Worm (Caenorhabditis elegans) whole organism, L3 larva: Measurements from ENCODE around the gene fbl-1.

Experiments
- R02D3.7 ChIP-seq: fragments of 150-350 bp; optimal IDR thresholded peaks from 2 replicates; lab custom pipeline; 2014; ENCODE audit warnings: missing biosample characterization, missing genetic modification characterization
- ZK546.5 ChIP-seq: sonication (generic microtip); optimal IDR thresholded peaks from 2 replicates; lab custom pipeline; 2017; ENCODE audit warnings: missing biosample characterization, missing genetic modification characterization
- aly-2 ChIP-seq: fragments of 150-350 bp; optimal IDR thresholded peaks from 2 replicates; lab custom pipeline; 2014; ENCODE audit warnings: missing biosample characterization, missing genetic modification characterization
- ama-1 ChIP-seq: fragments of 150-350 bp; optimal IDR thresholded peaks from 2 replicates; lab custom pipeline; 2018
- ceh-28 ChIP-seq: fragments of 150-350 bp; optimal IDR thresholded peaks from 2 replicates; lab custom pipeline; 2014; ENCODE audit warnings: missing biosample characterization, missing genetic modification reagents, missing genetic modification characterization
- ceh-82 ChIP-seq: fragments of 150-350 bp; optimal IDR thresholded peaks from 2 replicates; lab custom pipeline; 2014; ENCODE audit warnings: missing biosample characterization, missing genetic modification characterization
- ceh-9 ChIP-seq: sonication (generic microtip); optimal IDR thresholded peaks from 2 replicates; lab custom pipeline; 2018; ENCODE audit warnings: missing biosample characterization, missing genetic modification characterization
- daf-12 ChIP-seq: fragments of 150-350 bp; optimal IDR thresholded peaks from 2 replicates; lab custom pipeline; 2014; ENCODE audit warnings: missing biosample characterization, missing genetic modification reagents, missing genetic modification characterization
- egl-27 ChIP-seq: sonication (generic microtip); optimal IDR thresholded peaks from 4 replicates; lab custom pipeline; 2017; ENCODE audit warnings: missing biosample characterization, missing genetic modification reagents, missing genetic modification characterization
- egl-5 ChIP-seq: fragments of 150-350 bp; optimal IDR thresholded peaks from 2 replicates; lab custom pipeline; 2017; ENCODE audit warnings: missing biosample characterization, missing genetic modification reagents, missing genetic modification characterization, inconsistent platforms
- elt-1 ChIP-seq: fragments of 150-350 bp; optimal IDR thresholded peaks from 2 replicates; lab custom pipeline; 2014; ENCODE audit warnings: missing biosample characterization, missing genetic modification characterization
- elt-2 ChIP-seq: sonication (generic microtip); optimal IDR thresholded peaks from 2 replicates; lab custom pipeline; 2016; ENCODE audit warnings: missing genetic modification reagents, mild to moderate bottlenecking, missing genetic modification characterization, missing compliant biosample characterization
- elt-3 ChIP-seq, 3 experiments: fragments of 150-350 bp in 1 of 3; sonication (generic microtip) in 2 of 3; optimal IDR thresholded peaks; 2 replicates in 2 of 3; 4 replicates in 1 of 3; lab custom pipeline; 2014 to 2017; ENCODE audit warnings: missing biosample characterization in 3 of 3, missing genetic modification characterization in 3 of 3
- fkh-10 ChIP-seq: sonication (generic microtip); optimal IDR thresholded peaks from 2 replicates; lab custom pipeline; 2017; ENCODE audit warnings: missing biosample characterization, missing genetic modification reagents, missing genetic modification characterization
- fkh-2 ChIP-seq: fragments of 150-350 bp; optimal IDR thresholded peaks from 2 replicates; lab custom pipeline; 2014; ENCODE audit warnings: missing biosample characterization, missing genetic modification reagents, missing genetic modification characterization
- fos-1 ChIP-seq: fragments of 150-350 bp; optimal IDR thresholded peaks from 2 replicates; lab custom pipeline; 2014; ENCODE audit warnings: missing biosample characterization, missing genetic modification characterization
- jun-1 ChIP-seq: fragments of 150-350 bp; optimal IDR thresholded peaks from 2 replicates; lab custom pipeline; 2014; ENCODE audit warnings: missing biosample characterization, missing genetic modification reagents, missing genetic modification characterization
- lin-39 ChIP-seq: fragments of 150-350 bp; optimal IDR thresholded peaks from 2 replicates; lab custom pipeline; 2018; ENCODE audit warnings: missing biosample characterization, missing genetic modification reagents, missing genetic modification characterization
- lsy-12 ChIP-seq: sonication (generic microtip); optimal IDR thresholded peaks from 2 replicates; lab custom pipeline; 2016; ENCODE audit warnings: mild to moderate bottlenecking, missing genetic modification characterization, missing compliant biosample characterization
- mdl-1 ChIP-seq: fragments of 150-350 bp; optimal IDR thresholded peaks from 2 replicates; lab custom pipeline; 2014; ENCODE audit warnings: missing biosample characterization, missing genetic modification characterization
- mml-1 ChIP-seq: fragments of 150-350 bp; sonication (generic microtip); optimal IDR thresholded peaks from 3 replicates; lab custom pipeline; 2014; ENCODE audit warnings: missing biosample characterization, missing genetic modification characterization
- nfya-1 ChIP-seq: sonication (generic microtip); optimal IDR thresholded peaks from 2 replicates; lab custom pipeline; 2017; ENCODE audit warnings: missing genetic modification characterization, mild to moderate bottlenecking, missing compliant biosample characterization, antibody characterized with exemption, moderate library complexity; ENCODE audit not compliant: insufficient read depth
- nhr-11 ChIP-seq: fragments of 150-350 bp; optimal IDR thresholded peaks from 2 replicates; lab custom pipeline; 2014; ENCODE audit warnings: missing biosample characterization, missing genetic modification characterization
- nhr-12 ChIP-seq: fragments of 150-350 bp; optimal IDR thresholded peaks from 2 replicates; lab custom pipeline; 2014; ENCODE audit warnings: missing biosample characterization, missing genetic modification characterization
- nhr-23 ChIP-seq: fragments of 150-350 bp; optimal IDR thresholded peaks from 2 replicates; lab custom pipeline; 2014; ENCODE audit warnings: missing biosample characterization, missing genetic modification reagents, missing genetic modification characterization
- nhr-237 ChIP-seq: fragments of 150-350 bp; optimal IDR thresholded peaks from 2 replicates; lab custom pipeline; 2014; ENCODE audit warnings: missing biosample characterization, missing genetic modification characterization
- nhr-25 ChIP-seq: sonication (generic microtip); optimal IDR thresholded peaks from 2 replicates; lab custom pipeline; 2017; ENCODE audit warnings: missing biosample characterization, missing genetic modification characterization
- nhr-28 ChIP-seq: fragments of 150-350 bp; optimal IDR thresholded peaks from 2 replicates; lab custom pipeline; 2014; ENCODE audit warnings: missing biosample characterization, missing genetic modification characterization
- nhr-43 ChIP-seq: sonication (generic microtip); optimal IDR thresholded peaks from 2 replicates; lab custom pipeline; 2016; ENCODE audit warnings: mild to moderate bottlenecking, missing genetic modification characterization, missing compliant biosample characterization; ENCODE audit not compliant: poor library complexity, severe bottlenecking
- nhr-67 ChIP-seq: fragments of 150-350 bp; optimal IDR thresholded peaks from 2 replicates; lab custom pipeline; 2014; ENCODE audit warnings: missing biosample characterization, missing genetic modification characterization
- nhr-76 ChIP-seq: fragments of 150-350 bp; sonication (generic microtip); optimal IDR thresholded peaks from 5 replicates; lab custom pipeline; 2014; ENCODE audit warnings: missing biosample characterization, missing genetic modification characterization
- nhr-77 ChIP-seq: fragments of 150-350 bp; optimal IDR thresholded peaks from 2 replicates; lab custom pipeline; 2014; ENCODE audit warnings: missing biosample characterization, missing genetic modification characterization
- pha-4 ChIP-seq: fragments of 150-350 bp; optimal IDR thresholded peaks from 2 replicates; lab custom pipeline; 2014; ENCODE audit warnings: missing biosample characterization, missing genetic modification reagents, missing genetic modification characterization
- pqm-1 ChIP-seq: fragments of 150-350 bp; optimal IDR thresholded peaks from 2 replicates; lab custom pipeline; 2017; ENCODE audit warnings: missing biosample characterization, missing genetic modification characterization, inconsistent platforms
- sea-2 ChIP-seq: fragments of 150-350 bp; sonication (generic microtip); optimal IDR thresholded peaks from 4 replicates; lab custom pipeline; 2014; ENCODE audit warnings: missing biosample characterization, missing genetic modification reagents, missing genetic modification characterization
- skn-1 ChIP-seq: fragments of 150-350 bp; optimal IDR thresholded peaks from 2 replicates; lab custom pipeline; 2014; ENCODE audit warnings: missing biosample characterization, missing genetic modification characterization
- snpc-4 ChIP-seq: fragments of 150-350 bp; optimal IDR thresholded peaks from 2 replicates; lab custom pipeline; 2014; ENCODE audit warnings: missing biosample characterization, missing genetic modification characterization
- tbx-2 ChIP-seq: sonication (generic microtip); optimal IDR thresholded peaks from 2 replicates; lab custom pipeline; 2016; ENCODE audit warnings: mild to moderate bottlenecking, missing genetic modification characterization, missing compliant biosample characterization
- unc-39 ChIP-seq: sonication (generic microtip); optimal IDR thresholded peaks from 4 replicates; lab custom pipeline; 2017; ENCODE audit warnings: missing biosample characterization, missing genetic modification characterization
- unc-62 ChIP-seq: fragments of 150-350 bp; sonication (generic microtip); optimal IDR thresholded peaks from 4 replicates; lab custom pipeline; 2014; ENCODE audit warnings: missing biosample characterization, missing genetic modification reagents, missing genetic modification characterization
- zag-1 ChIP-seq: fragments of 150-350 bp; optimal IDR thresholded peaks from 2 replicates; lab custom pipeline; 2014; ENCODE audit warnings: missing biosample characterization, missing genetic modification characterization
- ztf-11 ChIP-seq: fragments of 150-350 bp; optimal IDR thresholded peaks from 2 replicates; lab custom pipeline; 2014; ENCODE audit warnings: missing biosample characterization, missing genetic modification characterization
- ztf-4 ChIP-seq: fragments of 150-350 bp; optimal IDR thresholded peaks from 2 replicates; lab custom pipeline; 2014; ENCODE audit warnings: missing biosample characterization, missing genetic modification characterization

The fbl-1 gene

ce11 chrIV:9534342-9534741, 6.3 kb upstream of the fbl-1 start (continued):
- TF ChIP-seq nhr-237 (tag; lab: Kevin White, UChicago) (no peak), lsy-12 (tag; lab: Kevin White, UChicago) (no peak), zag-1 (tag; lab: Kevin White, UChicago) (no peak), ceh-82 (tag; lab: Kevin White, UChicago) (no peak), tbx-2 (tag; lab: Kevin White, UChicago) (no peak)

- TF ChIP-seq nhr-25 (tag; lab: Kevin White, UChicago): peak; percentile 66
- no peak for TF ChIP-seq tbx-2 (tag; lab: Kevin White, UChicago)
- peak; percentile 85 for TF ChIP-seq nhr-23 (tag; lab: Kevin White, UChicago)
- TF ChIP-seq nhr-28 (tag; lab: Kevin White, UChicago): no peak
- TF ChIP-seq skn-1 (tag; lab: Kevin White, UChicago): no peak
- TF ChIP-seq elt-2: no peak
- no peak for TF ChIP-seq pha-4 (tag; lab: Kevin White, UChicago)
- TF ChIP-seq unc-62: no peak
- TF ChIP-seq nfya-1: peak; percentile 9
- no peak for TF ChIP-seq ZK546.5
- no peak for TF ChIP-seq nhr-77
- TF ChIP-seq snpc-4 (tag; lab: Kevin White, UChicago): no peak
- no peak for TF ChIP-seq egl-27 (tag; lab: Kevin White, UChicago)
- no peak for TF ChIP-seq pqm-1 (tag; lab: Kevin White, UChicago)
- TF ChIP-seq nhr-76: no peak
- TF ChIP-seq ceh-28 (tag; lab: Kevin White, UChicago): no peak
- no peak for TF ChIP-seq sea-2 (GFP tag; lab: Kevin White, UChicago)
- TF ChIP-seq lin-39: no peak
- no peak for TF ChIP-seq nhr-11
- TF ChIP-seq lsy-12 (tag; lab: Kevin White, UChicago): no peak
- TF ChIP-seq mdl-1 (tag; lab: Kevin White, UChicago): no peak
- TF ChIP-seq aly-2 (tag; lab: Kevin White, UChicago): no peak
- TF ChIP-seq jun-1 (tag; lab: Kevin White, UChicago): no peak
- TF ChIP-seq ama-1 (lab: Kevin White, UChicago): no peak
- TF ChIP-seq fos-1 (tag; lab: Kevin White, UChicago): no peak
- no peak for TF ChIP-seq unc-39 (tag; lab: Kevin White, UChicago)
- no peak for TF ChIP-seq ztf-4 (tag; lab: Kevin White, UChicago)
- TF ChIP-seq nhr-43 (tag; lab: Kevin White, UChicago): peak; percentile 62
- TF ChIP-seq ztf-11 (tag; lab: Kevin White, UChicago): no peak
- TF ChIP-seq daf-12 (tag; lab: Kevin White, UChicago): no peak
- no peak for TF ChIP-seq nhr-12 (tag; lab: Kevin White, UChicago)
- TF ChIP-seq nhr-237 (tag; lab: Kevin White, UChicago): no peak
- TF ChIP-seq nhr-67 (tag; lab: Kevin White, UChicago): no peak
- no peak for TF ChIP-seq mml-1 (tag; lab: Kevin White, UChicago)
- TF ChIP-seq egl-5 (tag; lab: Kevin White, UChicago): no peak
- TF ChIP-seq ceh-82 (tag; lab: Kevin White, UChicago): no peak
- no peak for TF ChIP-seq ceh-9 (tag; lab: Kevin White, UChicago)
- peak in 1 of 3 experiments; percentile 81 for TF ChIP-seq elt-3 (tag; optimal IDR thresholded peaks at IDR 0.05; lab: Kevin White, UChicago)
- no peak for TF ChIP-seq fkh-10 (GFP tag; lab: Kevin White, UChicago)
- TF ChIP-seq R02D3.7 (tag; lab: Kevin White, UChicago): no peak
Observed at ce11 chrIV:9535105-9535504, 5.5 kb upstream of the fbl-1 start.

- TF ChIP-seq lin-39 (no peak), nhr-77 (no peak), zag-1 (tag; lab: Kevin White, UChicago) (no peak), sea-2 (GFP tag; lab: Kevin White, UChicago) (no peak), skn-1 (tag; lab: Kevin White, UChicago) (no peak), pha-4 (tag; lab: Kevin White, UChicago) (no peak), elt-1 (tag; lab: Kevin White, UChicago) (peak; percentile 44), egl-27 (tag; lab: Kevin White, UChicago) (no peak), pqm-1 (tag; lab: Kevin White, UChicago) (no peak), fkh-2 (tag; lab: Kevin White, UChicago) (no peak), aly-2 (tag; lab: Kevin White, UChicago) (no peak), snpc-4 (tag; lab: Kevin White, UChicago) (no peak), ZK546.5 (no peak), ztf-4 (tag; lab: Kevin White, UChicago) (no peak), jun-1 (tag; lab: Kevin White, UChicago) (no peak), nhr-43 (tag; lab: Kevin White, UChicago) (peak; percentile 20), nhr-23 (tag; lab: Kevin White, UChicago) (peak; percentile 56)
- TF ChIP-seq, all 47 proteins: peak for 3
Observed at ce11 chrIV:9536124-9536523, 4.5 kb upstream of the fbl-1 start.
